Worm (Caenorhabditis elegans) whole organism, L3 larva: Measurements from ENCODE around the gene apt-9.

Experiments used
- R02D3.7 ChIP-seq: fragments of 150-350 bp; optimal IDR thresholded peaks from 2 replicates; lab custom pipeline; 2014; ENCODE audit warnings: missing biosample characterization, missing genetic modification characterization
- ZK546.5 ChIP-seq: sonication (generic microtip); optimal IDR thresholded peaks from 2 replicates; lab custom pipeline; 2017; ENCODE audit warnings: missing biosample characterization, missing genetic modification characterization
- aly-2 ChIP-seq: fragments of 150-350 bp; optimal IDR thresholded peaks from 2 replicates; lab custom pipeline; 2014; ENCODE audit warnings: missing biosample characterization, missing genetic modification characterization
- ama-1 ChIP-seq: fragments of 150-350 bp; optimal IDR thresholded peaks from 2 replicates; lab custom pipeline; 2018
- ceh-16 ChIP-seq: sonication (generic microtip); optimal IDR thresholded peaks from 2 replicates; lab custom pipeline; 2017; ENCODE audit warnings: missing biosample characterization, missing genetic modification characterization
- ceh-28 ChIP-seq: fragments of 150-350 bp; optimal IDR thresholded peaks from 2 replicates; lab custom pipeline; 2014; ENCODE audit warnings: missing biosample characterization, missing genetic modification reagents, missing genetic modification characterization
- ceh-82 ChIP-seq: fragments of 150-350 bp; optimal IDR thresholded peaks from 2 replicates; lab custom pipeline; 2014; ENCODE audit warnings: missing biosample characterization, missing genetic modification characterization
- ceh-9 ChIP-seq: sonication (generic microtip); optimal IDR thresholded peaks from 2 replicates; lab custom pipeline; 2018; ENCODE audit warnings: missing biosample characterization, missing genetic modification characterization
- daf-12 ChIP-seq: fragments of 150-350 bp; optimal IDR thresholded peaks from 2 replicates; lab custom pipeline; 2014; ENCODE audit warnings: missing biosample characterization, missing genetic modification reagents, missing genetic modification characterization
- egl-27 ChIP-seq: sonication (generic microtip); optimal IDR thresholded peaks from 4 replicates; lab custom pipeline; 2017; ENCODE audit warnings: missing biosample characterization, missing genetic modification reagents, missing genetic modification characterization
- egl-5 ChIP-seq: fragments of 150-350 bp; optimal IDR thresholded peaks from 2 replicates; lab custom pipeline; 2017; ENCODE audit warnings: missing biosample characterization, missing genetic modification reagents, missing genetic modification characterization, inconsistent platforms
- elt-1 ChIP-seq: fragments of 150-350 bp; optimal IDR thresholded peaks from 2 replicates; lab custom pipeline; 2014; ENCODE audit warnings: missing biosample characterization, missing genetic modification characterization
- elt-2 ChIP-seq: sonication (generic microtip); optimal IDR thresholded peaks from 2 replicates; lab custom pipeline; 2016; ENCODE audit warnings: missing genetic modification reagents, mild to moderate bottlenecking, missing genetic modification characterization, missing compliant biosample characterization
- elt-3 ChIP-seq, 3 experiments: fragments of 150-350 bp in 1 of 3; sonication (generic microtip) in 2 of 3; optimal IDR thresholded peaks; 2 replicates in 2 of 3; 4 replicates in 1 of 3; lab custom pipeline; 2014 to 2017; ENCODE audit warnings: missing biosample characterization in 3 of 3, missing genetic modification characterization in 3 of 3
- eor-1 ChIP-seq, 2 experiments: fragments of 150-350 bp; optimal IDR thresholded peaks; 2 replicates each; lab custom pipeline; 2014 to 2018; ENCODE audit warnings: missing biosample characterization in 2 of 2, missing genetic modification characterization in 2 of 2
- fkh-10 ChIP-seq: sonication (generic microtip); optimal IDR thresholded peaks from 2 replicates; lab custom pipeline; 2017; ENCODE audit warnings: missing biosample characterization, missing genetic modification reagents, missing genetic modification characterization
- fkh-2 ChIP-seq: fragments of 150-350 bp; optimal IDR thresholded peaks from 2 replicates; lab custom pipeline; 2014; ENCODE audit warnings: missing biosample characterization, missing genetic modification reagents, missing genetic modification characterization
- fos-1 ChIP-seq: fragments of 150-350 bp; optimal IDR thresholded peaks from 2 replicates; lab custom pipeline; 2014; ENCODE audit warnings: missing biosample characterization, missing genetic modification characterization
- hmg-11 ChIP-seq: sonication (generic microtip); optimal IDR thresholded peaks from 2 replicates; lab custom pipeline; 2016; ENCODE audit warnings: missing genetic modification characterization, missing compliant biosample characterization
- jun-1 ChIP-seq: fragments of 150-350 bp; optimal IDR thresholded peaks from 2 replicates; lab custom pipeline; 2014; ENCODE audit warnings: missing biosample characterization, missing genetic modification reagents, missing genetic modification characterization
- lin-15B ChIP-seq: fragments of 150-350 bp; optimal IDR thresholded peaks from 2 replicates; lab custom pipeline; 2014; ENCODE audit warnings: missing biosample characterization, missing genetic modification characterization
- lin-39 ChIP-seq: fragments of 150-350 bp; optimal IDR thresholded peaks from 2 replicates; lab custom pipeline; 2018; ENCODE audit warnings: missing biosample characterization, missing genetic modification reagents, missing genetic modification characterization
- lsy-12 ChIP-seq: sonication (generic microtip); optimal IDR thresholded peaks from 2 replicates; lab custom pipeline; 2016; ENCODE audit warnings: mild to moderate bottlenecking, missing genetic modification characterization, missing compliant biosample characterization
- mdl-1 ChIP-seq: fragments of 150-350 bp; optimal IDR thresholded peaks from 2 replicates; lab custom pipeline; 2014; ENCODE audit warnings: missing biosample characterization, missing genetic modification characterization
- mml-1 ChIP-seq: fragments of 150-350 bp; sonication (generic microtip); optimal IDR thresholded peaks from 3 replicates; lab custom pipeline; 2014; ENCODE audit warnings: missing biosample characterization, missing genetic modification characterization
- nfya-1 ChIP-seq: sonication (generic microtip); optimal IDR thresholded peaks from 2 replicates; lab custom pipeline; 2017; ENCODE audit warnings: missing genetic modification characterization, mild to moderate bottlenecking, missing compliant biosample characterization, antibody characterized with exemption, moderate library complexity; ENCODE audit not compliant: insufficient read depth
- nhr-11 ChIP-seq: fragments of 150-350 bp; optimal IDR thresholded peaks from 2 replicates; lab custom pipeline; 2014; ENCODE audit warnings: missing biosample characterization, missing genetic modification characterization
- nhr-12 ChIP-seq: fragments of 150-350 bp; optimal IDR thresholded peaks from 2 replicates; lab custom pipeline; 2014; ENCODE audit warnings: missing biosample characterization, missing genetic modification characterization
- nhr-23 ChIP-seq: fragments of 150-350 bp; optimal IDR thresholded peaks from 2 replicates; lab custom pipeline; 2014; ENCODE audit warnings: missing biosample characterization, missing genetic modification reagents, missing genetic modification characterization
- nhr-237 ChIP-seq: fragments of 150-350 bp; optimal IDR thresholded peaks from 2 replicates; lab custom pipeline; 2014; ENCODE audit warnings: missing biosample characterization, missing genetic modification characterization
- nhr-25 ChIP-seq: sonication (generic microtip); optimal IDR thresholded peaks from 2 replicates; lab custom pipeline; 2017; ENCODE audit warnings: missing biosample characterization, missing genetic modification characterization
- nhr-28 ChIP-seq: fragments of 150-350 bp; optimal IDR thresholded peaks from 2 replicates; lab custom pipeline; 2014; ENCODE audit warnings: missing biosample characterization, missing genetic modification characterization
- nhr-43 ChIP-seq: sonication (generic microtip); optimal IDR thresholded peaks from 2 replicates; lab custom pipeline; 2016; ENCODE audit warnings: mild to moderate bottlenecking, missing genetic modification characterization, missing compliant biosample characterization; ENCODE audit not compliant: poor library complexity, severe bottlenecking
- nhr-67 ChIP-seq: fragments of 150-350 bp; optimal IDR thresholded peaks from 2 replicates; lab custom pipeline; 2014; ENCODE audit warnings: missing biosample characterization, missing genetic modification characterization
- nhr-76 ChIP-seq: fragments of 150-350 bp; sonication (generic microtip); optimal IDR thresholded peaks from 5 replicates; lab custom pipeline; 2014; ENCODE audit warnings: missing biosample characterization, missing genetic modification characterization
- nhr-77 ChIP-seq: fragments of 150-350 bp; optimal IDR thresholded peaks from 2 replicates; lab custom pipeline; 2014; ENCODE audit warnings: missing biosample characterization, missing genetic modification characterization
- pha-4 ChIP-seq: fragments of 150-350 bp; optimal IDR thresholded peaks from 2 replicates; lab custom pipeline; 2014; ENCODE audit warnings: missing biosample characterization, missing genetic modification reagents, missing genetic modification characterization
- pqm-1 ChIP-seq: fragments of 150-350 bp; optimal IDR thresholded peaks from 2 replicates; lab custom pipeline; 2017; ENCODE audit warnings: missing biosample characterization, missing genetic modification characterization, inconsistent platforms
- sea-2 ChIP-seq: fragments of 150-350 bp; sonication (generic microtip); optimal IDR thresholded peaks from 4 replicates; lab custom pipeline; 2014; ENCODE audit warnings: missing biosample characterization, missing genetic modification reagents, missing genetic modification characterization
- skn-1 ChIP-seq: fragments of 150-350 bp; optimal IDR thresholded peaks from 2 replicates; lab custom pipeline; 2014; ENCODE audit warnings: missing biosample characterization, missing genetic modification characterization
- snpc-4 ChIP-seq: fragments of 150-350 bp; optimal IDR thresholded peaks from 2 replicates; lab custom pipeline; 2014; ENCODE audit warnings: missing biosample characterization, missing genetic modification characterization
- tbx-2 ChIP-seq: sonication (generic microtip); optimal IDR thresholded peaks from 2 replicates; lab custom pipeline; 2016; ENCODE audit warnings: mild to moderate bottlenecking, missing genetic modification characterization, missing compliant biosample characterization
- unc-39 ChIP-seq: sonication (generic microtip); optimal IDR thresholded peaks from 4 replicates; lab custom pipeline; 2017; ENCODE audit warnings: missing biosample characterization, missing genetic modification characterization
- unc-62 ChIP-seq: fragments of 150-350 bp; sonication (generic microtip); optimal IDR thresholded peaks from 4 replicates; lab custom pipeline; 2014; ENCODE audit warnings: missing biosample characterization, missing genetic modification reagents, missing genetic modification characterization
- zag-1 ChIP-seq: fragments of 150-350 bp; optimal IDR thresholded peaks from 2 replicates; lab custom pipeline; 2014; ENCODE audit warnings: missing biosample characterization, missing genetic modification characterization
- ztf-11 ChIP-seq: fragments of 150-350 bp; optimal IDR thresholded peaks from 2 replicates; lab custom pipeline; 2014; ENCODE audit warnings: missing biosample characterization, missing genetic modification characterization
- ztf-4 ChIP-seq: fragments of 150-350 bp; optimal IDR thresholded peaks from 2 replicates; lab custom pipeline; 2014; ENCODE audit warnings: missing biosample characterization, missing genetic modification characterization

Gene apt-9

DNA sequence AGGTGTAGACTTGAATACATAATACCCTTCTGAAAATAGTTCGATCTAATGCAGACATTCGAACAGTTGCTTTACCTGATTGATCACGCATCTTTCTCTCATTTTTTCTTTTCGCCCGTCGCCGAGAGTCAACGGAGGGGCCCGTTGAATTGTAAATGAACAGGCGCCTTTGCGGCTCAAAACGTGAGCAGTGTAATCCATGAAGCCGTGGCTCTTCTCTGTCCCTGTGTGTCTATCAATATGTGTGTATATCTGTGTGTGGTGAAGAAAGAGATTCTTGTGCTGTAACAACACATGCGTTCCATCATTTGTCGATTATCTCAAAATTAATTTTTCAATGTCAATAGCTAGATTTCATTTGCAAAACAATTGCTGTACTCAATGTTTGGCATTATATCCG is 32.8 kb upstream of the apt-9 start:
- peak; percentile 40 for TF ChIP-seq lin-39 (tag; lab: Kevin White, UChicago)
- peak; percentile 23 for TF ChIP-seq nfya-1 (tag; lab: Kevin White, UChicago)
- peak; percentile 3 for TF ChIP-seq ama-1 (lab: Kevin White, UChicago)
- peak; percentile 26 for TF ChIP-seq egl-5 (tag; lab: Kevin White, UChicago)
- TF ChIP-seq ZK546.5: no peak

DNA sequence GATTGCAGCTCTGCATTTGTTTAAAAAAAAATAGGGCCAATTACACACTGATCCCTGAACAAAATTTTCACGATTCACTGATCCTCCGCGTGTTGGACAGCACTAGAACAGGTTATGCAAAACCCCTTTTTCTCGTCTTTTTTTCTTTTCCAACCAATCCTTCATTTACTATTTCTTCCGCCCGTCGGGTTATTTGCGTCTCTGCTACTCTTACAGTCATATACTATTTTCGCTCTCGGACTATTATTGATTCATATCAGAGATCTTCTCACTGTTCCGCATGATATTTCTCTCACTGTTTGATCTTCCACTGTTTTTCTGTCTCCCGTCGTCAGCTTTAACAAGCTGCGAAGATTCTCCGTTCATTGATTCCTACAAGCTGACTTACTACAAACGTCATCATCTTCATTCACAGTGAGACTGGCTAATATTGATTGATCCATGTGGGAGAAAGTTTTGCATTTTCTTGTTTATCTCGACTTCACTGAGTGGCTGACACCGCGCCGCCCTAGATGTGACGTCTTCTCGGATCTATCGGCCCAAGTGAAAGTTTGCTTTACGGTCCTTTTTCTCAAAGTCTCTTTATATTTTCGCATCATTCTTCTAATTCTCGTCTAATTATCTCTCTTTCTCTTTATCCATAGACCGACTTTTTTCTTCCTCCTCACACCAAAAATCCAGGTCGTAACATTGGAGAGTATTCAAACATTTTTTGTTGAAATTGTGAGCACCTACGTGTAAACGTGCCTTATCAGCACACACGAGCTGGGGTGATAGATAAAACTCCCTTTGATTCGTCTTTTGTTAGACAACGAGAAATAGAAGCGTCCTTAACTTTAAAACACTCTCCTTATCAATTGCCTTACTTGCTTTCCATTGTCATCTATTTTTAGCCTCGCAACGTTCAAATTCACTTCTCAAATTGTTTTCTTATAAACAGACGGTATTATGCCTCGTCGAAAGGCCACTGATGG is 31.9 kb upstream of the apt-9 start:
- no peak for TF ChIP-seq mml-1 (tag; lab: Kevin White, UChicago)
- TF ChIP-seq aly-2 (tag; lab: Kevin White, UChicago): no peak
- TF ChIP-seq sea-2 (GFP tag; lab: Kevin White, UChicago): no peak
- TF ChIP-seq nhr-11 (tag; lab: Kevin White, UChicago): no peak
- TF ChIP-seq jun-1 (tag; lab: Kevin White, UChicago): no peak
- no peak for TF ChIP-seq lin-39 (tag; lab: Kevin White, UChicago)
- TF ChIP-seq eor-1 (tag; optimal IDR thresholded peaks at IDR 0.05; lab: Kevin White, UChicago): no peak
- no peak for TF ChIP-seq unc-39 (tag; lab: Kevin White, UChicago)
- TF ChIP-seq nhr-25 (tag; lab: Kevin White, UChicago): peak; percentile 19
- TF ChIP-seq nhr-43 (tag; lab: Kevin White, UChicago): peak; percentile 36
- TF ChIP-seq elt-3 (tag; optimal IDR thresholded peaks at IDR 0.05; lab: Kevin White, UChicago): peak in 1 of 3 experiments; percentile 7
- TF ChIP-seq snpc-4 (tag; lab: Kevin White, UChicago): no peak
- TF ChIP-seq pqm-1 (tag; lab: Kevin White, UChicago): peak; percentile 48
- TF ChIP-seq skn-1 (tag; lab: Kevin White, UChicago): peak; percentile 54
- no peak for TF ChIP-seq unc-62
- TF ChIP-seq daf-12 (tag; lab: Kevin White, UChicago): no peak
- no peak for TF ChIP-seq mdl-1 (tag; lab: Kevin White, UChicago)
- no peak for TF ChIP-seq lsy-12 (tag; lab: Kevin White, UChicago)
- TF ChIP-seq ztf-11 (tag; lab: Kevin White, UChicago): no peak
- TF ChIP-seq ama-1 (lab: Kevin White, UChicago): peak; percentile 61
- TF ChIP-seq ceh-9 (tag; lab: Kevin White, UChicago): no peak
- TF ChIP-seq zag-1 (tag; lab: Kevin White, UChicago): no peak
- TF ChIP-seq egl-27: no peak
- no peak for TF ChIP-seq fkh-10
- TF ChIP-seq nhr-77 (tag; lab: Kevin White, UChicago): no peak
- peak; percentile 40 for TF ChIP-seq pha-4
- peak; percentile 15 for TF ChIP-seq tbx-2
- TF ChIP-seq ceh-16 (tag; lab: Kevin White, UChicago): no peak
- no peak for TF ChIP-seq nhr-67 (tag; lab: Kevin White, UChicago)
- peak; percentile 83 for TF ChIP-seq nhr-23
- TF ChIP-seq nfya-1 (tag; lab: Kevin White, UChicago): no peak
- no peak for TF ChIP-seq nhr-237 (tag; lab: Kevin White, UChicago)
- peak; percentile 23 for TF ChIP-seq hmg-11 (tag; lab: Kevin White, UChicago)
- TF ChIP-seq ZK546.5: no peak
- TF ChIP-seq fkh-2 (tag; lab: Kevin White, UChicago): no peak
- TF ChIP-seq nhr-28 (tag; lab: Kevin White, UChicago): no peak
- no peak for TF ChIP-seq lin-15B (tag; lab: Kevin White, UChicago)
- no peak for TF ChIP-seq ceh-82 (tag; lab: Kevin White, UChicago)
- peak; percentile 91 for TF ChIP-seq elt-2 (tag; lab: Kevin White, UChicago)
- TF ChIP-seq ztf-4 (tag; lab: Kevin White, UChicago): no peak
- TF ChIP-seq ceh-28 (tag; lab: Kevin White, UChicago): peak; percentile 50
- TF ChIP-seq nhr-12 (tag; lab: Kevin White, UChicago): no peak
- no peak for TF ChIP-seq fos-1 (tag; lab: Kevin White, UChicago)
- TF ChIP-seq nhr-76: no peak
- TF ChIP-seq elt-1 (tag; lab: Kevin White, UChicago): no peak
- no peak for TF ChIP-seq egl-5 (tag; lab: Kevin White, UChicago)
- no peak for TF ChIP-seq R02D3.7 (tag; lab: Kevin White, UChicago)
